Worm (Caenorhabditis elegans): Measurements from ENCODE around the gene srab-14.

- no peak for TF ChIP-seq mec-3 (tag; optimal IDR thresholded peaks at IDR 0.05; ENCODE audit: borderline replicate concordance)
- TF ChIP-seq nfya-1 (tag; optimal IDR thresholded peaks at IDR 0.05), result no peak
- TF ChIP-seq madf-2 (tag; optimal IDR thresholded peaks at IDR 0.05), result no peak
- TF ChIP-seq ztf-16 (tag; optimal IDR thresholded peaks at IDR 0.05), result no peak
- TF ChIP-seq pha-4 (tag; optimal IDR thresholded peaks at IDR 0.05), result no peak
- TF ChIP-seq npax-4 (tag; optimal IDR thresholded peaks at IDR 0.05), result no peak
- no peak for TF ChIP-seq ama-1 (optimal IDR thresholded peaks at IDR 0.05)
- TF ChIP-seq ceh-18 (tag; optimal IDR thresholded peaks at IDR 0.05), result no peak
- no peak for TF ChIP-seq che-1 (tag; optimal IDR thresholded peaks at IDR 0.05)
- no peak for TF ChIP-seq fax-1 (tag; optimal IDR thresholded peaks at IDR 0.05)
- TF ChIP-seq fkh-6 (tag; optimal IDR thresholded peaks at IDR 0.05), result no peak
- TF ChIP-seq pat-9 (tag; optimal IDR thresholded peaks at IDR 0.05), result no peak
- no peak for TF ChIP-seq sox-4 (tag; optimal IDR thresholded peaks at IDR 0.05)
- no peak for TF ChIP-seq sdc-2 (tag; optimal IDR thresholded peaks at IDR 0.05)
These were observed 46.1 kb upstream of the srab-14 start for ce11 chrII:7545364-7545763.

Data from whole organism, late embryonic.